Fruit fly (Drosophila melanogaster): Measurements from ENCODE around the gene CG10949.
"Not testable (repeated sequence)": the region's sequence is repeated elsewhere in the genome, so short reads cannot be mapped to it uniquely, and the experiment has no call there.

Gene CG10949

DNA sequence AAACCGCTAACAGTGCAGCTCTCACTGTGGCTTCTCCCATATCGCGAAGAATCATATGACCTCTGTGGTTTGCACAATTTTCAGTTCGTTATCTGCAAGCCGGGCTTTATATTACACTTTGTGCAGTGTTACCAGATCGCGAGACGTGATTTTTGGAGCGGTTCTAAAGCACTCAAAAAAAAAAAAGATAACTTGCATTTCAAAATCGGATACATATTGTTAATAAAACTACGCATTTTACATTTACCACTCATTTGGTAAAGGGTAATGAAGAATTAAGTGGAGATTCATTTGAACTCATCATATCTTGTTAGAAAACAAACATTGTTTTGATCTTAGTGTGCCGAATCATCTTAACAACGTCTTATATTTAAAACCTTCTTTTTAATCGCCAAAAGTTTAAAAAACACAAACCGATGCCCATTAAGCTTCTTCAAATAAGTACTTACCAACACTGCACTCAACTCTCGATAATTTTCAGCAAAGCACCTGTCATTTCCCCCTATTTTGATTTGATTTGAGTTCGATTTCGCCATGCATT lies 46.7 kb upstream of the CG10949 start, which contains the start of gene CG2493 (continued):
- TF ChIP-seq CG10631 (GFP tag; optimal IDR thresholded peaks at IDR 0.05) (peak; percentile 0), CG34406 (GFP tag; optimal IDR thresholded peaks at IDR 0.05) (no peak), acj6 (GFP tag; optimal IDR thresholded peaks at IDR 0.05) (peak; percentile 1), Blimp-1 (GFP tag; optimal IDR thresholded peaks at IDR 0.05) (no peak), CG7368 (GFP tag; optimal IDR thresholded peaks at IDR 0.05) (peak; percentile 68), Eip93F (GFP tag; optimal IDR thresholded peaks at IDR 0.05) (no peak), fkh (GFP tag; optimal IDR thresholded peaks at IDR 0.05) (no peak), CG11762 (GFP tag; optimal IDR thresholded peaks at IDR 0.05; ENCODE audit: insufficient read depth) (peak; percentile 69), CG6808 (GFP tag; optimal IDR thresholded peaks at IDR 0.05) (peak; percentile 45), CG6276 (GFP tag; optimal IDR thresholded peaks at IDR 0.05) (peak; percentile 27), Ets96B (tag; optimal IDR thresholded peaks at IDR 0.05) (peak; percentile 34)

DNA sequence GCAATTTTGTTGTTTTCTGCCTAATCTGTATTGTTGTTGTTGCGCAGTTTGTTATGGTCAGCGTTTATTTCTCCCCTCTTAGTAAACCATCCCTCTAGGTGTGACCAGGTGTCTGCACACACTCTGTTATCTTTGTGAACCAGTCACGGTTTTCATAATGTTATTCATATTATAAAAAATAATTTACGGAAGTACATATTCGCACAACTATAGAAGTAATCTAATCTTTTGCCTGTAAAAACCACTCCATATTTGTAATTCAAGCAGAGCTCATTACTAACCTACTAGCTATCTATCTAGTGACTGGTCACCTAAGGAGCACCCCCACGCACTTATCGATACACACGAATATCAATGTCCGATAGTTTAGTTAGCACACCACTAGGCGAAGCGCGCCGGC lies 42.3 kb upstream of the CG10949 start, which contains the start of the genes CG18858 and Cdc23:
TSS of gene CG18858 (minus strand) at position 101 of the 400 bp plus-strand sequence.
TSS of gene Cdc23 (plus strand) at position 368 of the 400 bp plus-strand sequence.
- not testable (repeated sequence) for TF ChIP-seq CG11762 (GFP tag; optimal IDR thresholded peaks at IDR 0.05; ENCODE audit: insufficient read depth); Hr39 (GFP tag; optimal IDR thresholded peaks at IDR 0.05); salr (GFP tag; optimal IDR thresholded peaks at IDR 0.05)

DNA sequence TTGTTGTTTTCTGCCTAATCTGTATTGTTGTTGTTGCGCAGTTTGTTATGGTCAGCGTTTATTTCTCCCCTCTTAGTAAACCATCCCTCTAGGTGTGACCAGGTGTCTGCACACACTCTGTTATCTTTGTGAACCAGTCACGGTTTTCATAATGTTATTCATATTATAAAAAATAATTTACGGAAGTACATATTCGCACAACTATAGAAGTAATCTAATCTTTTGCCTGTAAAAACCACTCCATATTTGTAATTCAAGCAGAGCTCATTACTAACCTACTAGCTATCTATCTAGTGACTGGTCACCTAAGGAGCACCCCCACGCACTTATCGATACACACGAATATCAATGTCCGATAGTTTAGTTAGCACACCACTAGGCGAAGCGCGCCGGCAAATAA lies 33.1 kb upstream of the CG10949 start, which contains the start of the genes CG31683 and CG31687:
TSS of gene CG31683 (minus strand) at position 101 of the 400 bp plus-strand sequence.
TSS of gene CG31687 (plus strand) at position 362 of the 400 bp plus-strand sequence.
- TF ChIP-seq cyc, Hr38, net (GFP tag; optimal IDR thresholded peaks at IDR 0.05): not testable (repeated sequence)

DNA sequence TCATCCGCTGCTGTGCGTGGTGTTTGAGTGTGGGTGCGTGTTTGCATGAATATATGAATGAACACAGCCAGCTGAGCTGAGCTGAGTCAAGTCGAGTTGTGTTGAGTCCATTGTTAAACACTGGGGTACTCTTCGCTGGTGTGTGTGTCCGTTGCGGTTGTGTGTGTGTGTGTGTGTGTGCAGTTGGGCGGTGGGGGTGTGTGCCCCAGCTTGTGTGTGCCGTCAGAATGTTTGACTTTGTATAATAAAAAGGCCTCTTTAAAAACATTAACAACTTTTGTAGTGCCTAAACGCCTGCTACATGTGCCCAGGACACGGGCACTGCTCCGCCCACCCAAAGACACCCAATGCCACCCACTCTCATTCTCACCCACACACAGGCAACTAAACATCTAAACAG lies 21.8 kb upstream of the CG10949 start:
- TF ChIP-seq CG6163 (GFP tag; IDR thresholded peaks at IDR 0.05) (no peak), fd85E (GFP tag; optimal IDR thresholded peaks at IDR 0.05) (no peak)

DNA sequence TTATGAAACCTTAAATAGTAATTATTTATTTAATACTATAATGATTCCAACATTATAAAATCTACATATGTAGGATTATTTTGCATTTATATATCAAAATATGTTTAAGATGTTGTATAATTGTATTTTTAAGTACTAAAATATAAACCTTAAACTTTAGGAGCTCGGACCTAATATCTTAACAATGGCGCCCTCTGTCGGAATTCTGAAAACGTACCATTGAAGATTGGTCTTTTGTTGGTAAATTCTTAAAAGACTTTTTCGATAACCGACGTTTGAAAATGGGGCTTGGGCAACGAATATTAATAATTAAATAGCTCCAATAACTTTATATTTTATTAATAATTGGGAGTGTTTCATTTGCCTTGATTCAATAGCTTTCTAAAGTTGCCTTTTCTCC lies 21.2 kb upstream of the CG10949 start:
- no peak for TF ChIP-seq achi (GFP tag; optimal IDR thresholded peaks at IDR 0.05)
- no peak for TF ChIP-seq Eip78C (GFP tag)
- TF ChIP-seq dsx (GFP tag; optimal IDR thresholded peaks at IDR 0.05; ENCODE audit: poor library complexity, severe bottlenecking): no peak
- TF ChIP-seq CG8632 (GFP tag; optimal IDR thresholded peaks at IDR 0.05): no peak
- TF ChIP-seq topi (GFP tag; optimal IDR thresholded peaks at IDR 0.05): no peak
- TF ChIP-seq dac (GFP tag; optimal IDR thresholded peaks at IDR 0.05): no peak
- no peak for TF ChIP-seq CG32006 (GFP tag; optimal IDR thresholded peaks at IDR 0.05)
- TF ChIP-seq Sox14 (GFP tag; optimal IDR thresholded peaks at IDR 0.05): no peak
- TF ChIP-seq CG6854 (GFP tag; optimal IDR thresholded peaks at IDR 0.05): no peak

DNA sequence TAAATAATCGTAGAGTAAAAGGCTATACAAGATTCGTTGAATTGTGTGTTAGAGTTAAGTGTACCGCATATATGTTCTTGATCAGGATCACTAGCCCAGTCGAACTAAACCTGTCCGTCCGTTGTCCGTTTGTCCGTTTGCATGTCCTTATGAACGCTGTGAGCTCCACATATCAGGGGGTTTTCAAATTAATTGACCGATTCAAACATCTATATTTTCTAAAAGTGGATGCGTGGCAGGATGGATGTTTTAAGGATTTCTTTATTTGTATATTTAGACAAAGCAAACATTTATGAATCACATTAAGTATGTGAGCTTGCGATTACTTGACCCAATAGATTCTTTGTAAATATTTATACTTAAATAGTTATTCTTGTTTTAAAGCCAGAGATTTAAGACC lies 18.5 kb upstream of the CG10949 start:
- TF ChIP-seq CG6792 (GFP tag; optimal IDR thresholded peaks at IDR 0.05) (no peak), svp (GFP tag) (peak; percentile 64), CG10631 (GFP tag; optimal IDR thresholded peaks at IDR 0.05) (peak; percentile 19), CG1621 (tag; optimal IDR thresholded peaks at IDR 0.05) (no peak), achi (GFP tag; optimal IDR thresholded peaks at IDR 0.05) (no peak), Eip78C (GFP tag) (peak; percentile 82), ss (GFP tag; optimal IDR thresholded peaks at IDR 0.05) (no peak), fd85E (GFP tag; optimal IDR thresholded peaks at IDR 0.05) (no peak), Smox (GFP tag; optimal IDR thresholded peaks at IDR 0.05) (peak; percentile 17), topi (GFP tag; optimal IDR thresholded peaks at IDR 0.05) (peak; percentile 10), CG4318 (GFP tag; optimal IDR thresholded peaks at IDR 0.05) (peak; percentile 1), pdm3 (GFP tag; optimal IDR thresholded peaks at IDR 0.05) (peak; percentile 34), CG16779 (tag; optimal IDR thresholded peaks at IDR 0.05) (no peak), salr (GFP tag; optimal IDR thresholded peaks at IDR 0.05) (peak in 1 of 2 experiments; percentile 56), fd59A (GFP tag; optimal IDR thresholded peaks at IDR 0.05) (peak; percentile 31), esn (GFP tag; optimal IDR thresholded peaks at IDR 0.05) (peak; percentile 57), acj6 (GFP tag; optimal IDR thresholded peaks at IDR 0.05) (peak; percentile 23), Hr4 (GFP tag; optimal IDR thresholded peaks at IDR 0.05) (peak; percentile 51), vri (GFP tag; optimal IDR thresholded peaks at IDR 0.05) (no peak), CG3032 (tag; optimal IDR thresholded peaks at IDR 0.05) (no peak), fkh (GFP tag; optimal IDR thresholded peaks at IDR 0.05) (no peak), lz (GFP tag; optimal IDR thresholded peaks at IDR 0.05) (peak; percentile 27)

All from whole organism, prepupa.